Fruit fly (Drosophila melanogaster): ENCODE results near the gene RpL23A.

DNA sequence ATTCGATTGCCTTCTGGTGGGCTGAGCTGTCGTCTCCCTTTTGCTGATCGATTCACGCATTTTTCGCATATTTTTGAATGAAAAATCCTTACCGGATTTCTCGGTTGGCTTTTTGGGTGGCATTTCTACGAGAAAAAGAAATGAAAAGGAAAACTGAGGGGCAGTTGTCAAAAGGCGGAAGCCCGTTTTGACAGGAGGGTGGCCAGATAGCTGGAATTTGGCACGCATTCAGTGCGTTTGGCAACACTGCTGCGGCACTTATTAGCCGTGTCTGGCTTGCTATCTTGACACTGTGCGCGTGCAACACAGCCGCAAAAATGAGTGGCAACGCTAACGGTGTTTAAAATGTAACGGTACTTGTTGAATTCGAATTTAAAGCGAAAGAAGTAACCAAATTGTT lies at the start of gene RpL23A:
- TF ChIP-seq psq (optimal IDR thresholded peaks at IDR 0.05) (no peak), Dll (optimal IDR thresholded peaks at IDR 0.05) (no peak)

All from whole organism.